Fruit fly (Drosophila melanogaster): Measurements from ENCODE around the gene ATPsynbetaL.
A peak's percentile ranks its signal among the peaks of the same experiment; 100 is the strongest.

The ATPsynbetaL gene

dm6 chr3L:16132067-16132418 lies 34.4 kb downstream of the ATPsynbetaL start:
- no peak for TF ChIP-seq CG10348 (GFP tag; IDR thresholded peaks at IDR 0.05)
- TF ChIP-seq CG8301 (tag; optimal IDR thresholded peaks at IDR 0.05): no peak
- TF ChIP-seq Pif1B (GFP tag; optimal IDR thresholded peaks at IDR 0.05): no peak
- TF ChIP-seq CG12605 (GFP tag; IDR thresholded peaks at IDR 0.05): no peak
- TF ChIP-seq CG14655 (GFP tag; optimal IDR thresholded peaks at IDR 0.05): no peak
- TF ChIP-seq CG4496 (GFP tag; IDR thresholded peaks at IDR 0.05): no peak
- TF ChIP-seq CG32121 (GFP tag; IDR thresholded peaks at IDR 0.05): no peak
- TF ChIP-seq fd96Ca (GFP tag; IDR thresholded peaks at IDR 0.05): no peak
- no peak for TF ChIP-seq CG13204 (GFP tag; optimal IDR thresholded peaks at IDR 0.05)
- no peak for TF ChIP-seq gl (tag; optimal IDR thresholded peaks at IDR 0.05)
- TF ChIP-seq EcR (GFP tag; optimal IDR thresholded peaks at IDR 0.05): no peak
- no peak for TF ChIP-seq Pif1A (GFP tag; optimal IDR thresholded peaks at IDR 0.05)
- no peak for TF ChIP-seq rn (GFP tag; IDR thresholded peaks at IDR 0.05)

- TF ChIP-seq EcR (GFP tag; optimal IDR thresholded peaks at IDR 0.05) (no peak), rn (GFP tag; IDR thresholded peaks at IDR 0.05) (no peak), CG9948 (tag; optimal IDR thresholded peaks at IDR 0.05) (no peak), CG15710 (tag; optimal IDR thresholded peaks at IDR 0.05) (no peak)
These were observed 39.4 kb downstream of the ATPsynbetaL start for dm6 chr3L:16136819-16137553.

DNA sequence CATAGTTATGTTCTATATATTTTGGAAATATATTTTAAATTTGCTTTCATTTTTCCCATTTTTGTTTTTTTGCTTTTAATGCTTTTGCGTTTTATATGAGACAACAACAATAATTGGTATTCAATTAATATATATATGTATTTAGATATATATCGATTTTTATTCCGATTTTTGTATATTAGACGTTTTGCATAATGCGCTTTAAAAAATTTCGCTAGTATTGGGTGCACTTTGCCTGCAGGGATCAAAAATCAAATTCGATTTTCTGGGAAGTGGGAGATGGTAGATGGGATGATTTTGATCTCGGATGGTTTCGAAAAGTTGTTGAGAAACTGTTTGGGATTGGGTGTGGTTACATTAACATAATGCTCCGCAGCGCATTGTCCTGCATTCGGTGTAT lies 40.1 kb downstream of the ATPsynbetaL start, which contains the start of gene CG5157:
CG5157 (minus strand) TSS at position 101 of the 400 bp plus-strand sequence.
- TF ChIP-seq CG13204 (GFP tag; optimal IDR thresholded peaks at IDR 0.05) (no peak), fd96Ca (GFP tag; IDR thresholded peaks at IDR 0.05) (no peak), Pif1B (GFP tag; optimal IDR thresholded peaks at IDR 0.05) (no peak), D1 (tag; optimal IDR thresholded peaks at IDR 0.05) (no peak), CG4496 (GFP tag; IDR thresholded peaks at IDR 0.05) (no peak), CG8301 (tag; optimal IDR thresholded peaks at IDR 0.05) (no peak), CG9948 (tag; optimal IDR thresholded peaks at IDR 0.05) (no peak), Ets98B (GFP tag; IDR thresholded peaks at IDR 0.05) (no peak), Pif1A (GFP tag; optimal IDR thresholded peaks at IDR 0.05) (no peak), rn (GFP tag; IDR thresholded peaks at IDR 0.05) (no peak), Snoo (tag; optimal IDR thresholded peaks at IDR 0.05) (no peak), CG17806 (tag; optimal IDR thresholded peaks at IDR 0.05) (no peak)

- TF ChIP-seq CG10348 (GFP tag; IDR thresholded peaks at IDR 0.05) (no peak), CG8159 (tag; optimal IDR thresholded peaks at IDR 0.05) (no peak), Pif1B (GFP tag; optimal IDR thresholded peaks at IDR 0.05) (no peak), CG12605 (GFP tag; IDR thresholded peaks at IDR 0.05) (no peak), CG14655 (GFP tag; optimal IDR thresholded peaks at IDR 0.05) (no peak), CG32121 (GFP tag; IDR thresholded peaks at IDR 0.05) (no peak), Ets98B (GFP tag; IDR thresholded peaks at IDR 0.05) (no peak), CG15710 (tag; optimal IDR thresholded peaks at IDR 0.05) (no peak)
These were observed 41.5 kb downstream of the ATPsynbetaL start for dm6 chr3L:16139131-16139530.

DNA sequence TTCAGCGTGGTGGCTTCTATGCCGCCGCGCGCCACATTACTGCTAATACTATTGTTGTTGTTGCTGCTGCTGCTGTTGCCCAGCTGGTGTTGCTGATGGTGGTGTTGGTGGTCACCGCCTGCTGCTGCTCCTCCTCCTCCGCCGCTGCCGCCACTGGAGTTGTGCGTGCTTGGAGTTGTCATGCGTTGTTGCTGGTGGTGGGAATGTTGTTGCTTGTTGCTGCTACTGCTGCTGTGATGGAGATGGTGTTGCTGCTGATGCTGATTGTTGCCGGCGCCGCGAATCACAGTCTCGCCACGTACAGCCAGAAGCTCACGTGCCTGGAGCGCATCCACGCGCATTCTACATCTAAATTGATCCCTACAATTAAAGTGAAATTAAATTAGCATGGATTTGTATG lies 43.9 kb downstream of the ATPsynbetaL start:
- no peak for TF ChIP-seq CG8301 (tag; optimal IDR thresholded peaks at IDR 0.05)
- TF ChIP-seq Snoo (tag; optimal IDR thresholded peaks at IDR 0.05): no peak
- no peak for TF ChIP-seq fd96Ca (GFP tag; IDR thresholded peaks at IDR 0.05)
- no peak for TF ChIP-seq D1 (tag; optimal IDR thresholded peaks at IDR 0.05)
- TF ChIP-seq CG10348 (GFP tag; IDR thresholded peaks at IDR 0.05): no peak
- no peak for TF ChIP-seq Ets98B (GFP tag; IDR thresholded peaks at IDR 0.05)
- no peak for TF ChIP-seq CG14655 (GFP tag; optimal IDR thresholded peaks at IDR 0.05)
- TF ChIP-seq CG9948 (tag; optimal IDR thresholded peaks at IDR 0.05): no peak
- TF ChIP-seq EcR (GFP tag; optimal IDR thresholded peaks at IDR 0.05): no peak
- no peak for TF ChIP-seq CG4496 (GFP tag; IDR thresholded peaks at IDR 0.05)
- TF ChIP-seq CG17806 (tag; optimal IDR thresholded peaks at IDR 0.05): no peak
- no peak for TF ChIP-seq CG12605 (GFP tag; IDR thresholded peaks at IDR 0.05)
- no peak for TF ChIP-seq gl (tag; optimal IDR thresholded peaks at IDR 0.05)
- TF ChIP-seq rn (GFP tag; IDR thresholded peaks at IDR 0.05): no peak
- TF ChIP-seq CG8159 (tag; optimal IDR thresholded peaks at IDR 0.05): no peak
- TF ChIP-seq CG15710 (tag; optimal IDR thresholded peaks at IDR 0.05): no peak
- TF ChIP-seq CG13204 (GFP tag; optimal IDR thresholded peaks at IDR 0.05): no peak

dm6 chr3L:16143685-16144539 lies 46.3 kb downstream of the ATPsynbetaL start, which contains the start of gene CG32152:
CG32152 (minus strand) TSS chr3L:16144036.
- TF ChIP-seq CG4496 (GFP tag; IDR thresholded peaks at IDR 0.05) (peak; percentile 65; the same call in 2 of the 3 replicates), Ets98B (GFP tag; IDR thresholded peaks at IDR 0.05) (peak; percentile 55; the same call in 1 of the 2 replicates), CG15710 (tag; optimal IDR thresholded peaks at IDR 0.05) (no peak), CG8301 (tag; optimal IDR thresholded peaks at IDR 0.05) (no peak), CG32121 (GFP tag; IDR thresholded peaks at IDR 0.05) (peak; percentile 81)
